Worm (Caenorhabditis elegans): ENCODE results near the gene T04F8.2.

T04F8.2 gene

DNA sequence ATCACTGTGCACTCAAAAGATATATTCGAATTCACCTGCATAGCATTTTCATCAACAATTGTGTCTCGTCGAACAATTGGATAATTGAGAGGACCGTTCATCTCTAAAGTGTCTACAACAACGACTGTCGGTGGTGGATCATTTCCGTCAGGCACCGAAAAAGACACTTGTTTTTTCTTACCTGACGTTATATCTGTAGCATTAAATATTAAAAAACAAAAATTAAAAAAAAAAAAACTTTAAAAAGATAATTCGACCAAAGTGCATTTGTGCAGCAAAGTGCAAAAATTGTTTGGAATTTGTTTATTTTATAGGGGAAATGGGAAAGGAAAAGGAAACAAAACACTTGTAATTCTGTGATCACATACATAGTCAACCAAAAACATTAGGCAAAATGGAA lies 29.4 kb downstream of the T04F8.2 start, which contains the start of gene twk-44:
twk-44 (minus strand) TSS at position 101 of the 400 bp plus-strand sequence.
- TF ChIP-seq ceh-48 (tag; optimal IDR thresholded peaks at IDR 0.05) (no peak), ceh-6 (GFP tag; optimal IDR thresholded peaks at IDR 0.05) (no peak)

DNA sequence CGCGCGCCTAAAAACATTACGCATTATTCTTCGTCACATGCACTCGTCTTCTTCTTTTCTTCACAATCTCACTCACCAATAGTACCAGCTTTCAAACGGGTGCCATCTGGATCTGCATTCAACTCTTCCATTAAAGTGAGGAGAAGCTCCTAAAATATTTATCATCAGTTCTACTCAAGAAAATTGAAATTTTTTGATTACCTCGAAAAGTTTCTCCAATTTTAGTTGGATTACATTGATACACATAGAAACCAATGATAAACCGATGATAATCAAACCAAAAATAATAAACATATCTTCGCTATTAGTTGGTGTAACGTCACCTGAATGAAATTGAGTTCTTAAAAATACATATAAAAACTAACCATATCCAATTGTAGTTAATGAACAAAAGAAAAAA lies 31.7 kb downstream of the T04F8.2 start:
- TF ChIP-seq hlh-13 (GFP tag; optimal IDR thresholded peaks at IDR 0.05) (no peak), hlh-8 (tag; optimal IDR thresholded peaks at IDR 0.05) (no peak), pros-1 (tag; optimal IDR thresholded peaks at IDR 0.05) (no peak), eyg-1 (tag; optimal IDR thresholded peaks at IDR 0.05) (no peak), pax-1 (tag; optimal IDR thresholded peaks at IDR 0.05) (no peak), rnt-1 (tag; optimal IDR thresholded peaks at IDR 0.05) (no peak), zip-5 (tag; optimal IDR thresholded peaks at IDR 0.05) (no peak), mec-3 (tag; optimal IDR thresholded peaks at IDR 0.05; ENCODE audit: borderline replicate concordance) (no peak), unc-42 (tag; optimal IDR thresholded peaks at IDR 0.05) (no peak), K09A11.1 (tag; optimal IDR thresholded peaks at IDR 0.05; ENCODE audit: insufficient read depth) (no peak)

- TF ChIP-seq pha-4 (tag; optimal IDR thresholded peaks at IDR 0.05) = no peak
- TF ChIP-seq dve-1 (tag; optimal IDR thresholded peaks at IDR 0.05) = no peak
- no peak for TF ChIP-seq pha-2 (tag; optimal IDR thresholded peaks at IDR 0.05)
- TF ChIP-seq pros-1 (tag; optimal IDR thresholded peaks at IDR 0.05) = no peak
- no peak for TF ChIP-seq sox-2 (GFP tag; IDR thresholded peaks at IDR 0.05)
- no peak for TF ChIP-seq ceh-30 (tag; optimal IDR thresholded peaks at IDR 0.05)
- no peak for TF ChIP-seq T23F11.4 (GFP tag; optimal IDR thresholded peaks at IDR 0.05)
- TF ChIP-seq lin-11 (tag; optimal IDR thresholded peaks at IDR 0.05) = no peak
- TF ChIP-seq odd-2 (tag; optimal IDR thresholded peaks at IDR 0.05) = no peak
- no peak for TF ChIP-seq ceh-6 (GFP tag; optimal IDR thresholded peaks at IDR 0.05)
- no peak for TF ChIP-seq Y22D7AL.16 (tag; optimal IDR thresholded peaks at IDR 0.05)
- TF ChIP-seq dmd-4 (tag; optimal IDR thresholded peaks at IDR 0.05; ENCODE audit: borderline replicate concordance) = no peak
- no peak for TF ChIP-seq syd-9 (tag; optimal IDR thresholded peaks at IDR 0.05)
- TF ChIP-seq tbx-7 (tag; optimal IDR thresholded peaks at IDR 0.05) = no peak
Measured at ce11 chrX:11623442-11623841, 32.9 kb downstream of the T04F8.2 start.

ce11 chrX:11621997-11622396 lies 34.4 kb downstream of the T04F8.2 start, which contains the start of gene sto-3:
Gene sto-3 (minus strand): TSS chrX:11622097.
- TF ChIP-seq ahr-1 (tag; optimal IDR thresholded peaks at IDR 0.05) = no peak
- no peak for TF ChIP-seq pax-1 (tag; optimal IDR thresholded peaks at IDR 0.05)
- TF ChIP-seq unc-55 (GFP tag; optimal IDR thresholded peaks at IDR 0.05) = no peak
- no peak for TF ChIP-seq pag-3 (tag; optimal IDR thresholded peaks at IDR 0.05; ENCODE audit: borderline replicate concordance)
- no peak for TF ChIP-seq K09A11.1 (tag; optimal IDR thresholded peaks at IDR 0.05; ENCODE audit: insufficient read depth)
- TF ChIP-seq unc-3 (GFP tag; conservative IDR thresholded peaks at IDR 0.05) = no peak
- no peak for TF ChIP-seq unc-3 (tag; optimal IDR thresholded peaks at IDR 0.05)
- no peak for TF ChIP-seq nhr-232 (tag; optimal IDR thresholded peaks at IDR 0.05)
- TF ChIP-seq ceh-48 (tag; optimal IDR thresholded peaks at IDR 0.05) = no peak
- no peak for TF ChIP-seq F13H6.1 (tag; optimal IDR thresholded peaks at IDR 0.05)
- no peak for TF ChIP-seq C08G9.2 (tag; optimal IDR thresholded peaks at IDR 0.05)
- TF ChIP-seq pha-2 (tag; optimal IDR thresholded peaks at IDR 0.05) = no peak
- TF ChIP-seq odd-2 (tag; optimal IDR thresholded peaks at IDR 0.05) = no peak
- no peak for TF ChIP-seq nhr-11 (tag; optimal IDR thresholded peaks at IDR 0.05)
- TF ChIP-seq mec-3 (tag; optimal IDR thresholded peaks at IDR 0.05; ENCODE audit: borderline replicate concordance) = no peak
- TF ChIP-seq elt-4 (tag; optimal IDR thresholded peaks at IDR 0.05) = no peak
- no peak for TF ChIP-seq unc-42 (tag; optimal IDR thresholded peaks at IDR 0.05)
- no peak for TF ChIP-seq ceh-18 (tag; optimal IDR thresholded peaks at IDR 0.05)
- no peak for TF ChIP-seq ceh-34 (tag; optimal IDR thresholded peaks at IDR 0.05)

Data from whole organism, late embryonic.